Worm (Caenorhabditis elegans) whole organism, young adult: ENCODE results near the gene Y4C6B.7.
A peak's percentile ranks its signal among the peaks of the same experiment; 100 is the strongest.

Source experiments
- B0261.1 ChIP-seq: sonication (generic microtip); optimal IDR thresholded peaks from 2 replicates; lab custom pipeline; 2016; ENCODE audit warnings: mild to moderate bottlenecking, missing genetic modification characterization, moderate library complexity, missing compliant biosample characterization
- C06A6.2 ChIP-seq: fragments of 200-800 bp; sonication (Bioruptor generic); conservative IDR thresholded peaks from 2 replicates; pipeline ENCODE4 v1.3.6; 2022; ENCODE audit warnings: missing genetic modification characterization, missing compliant biosample characterization
- F10E7.11 ChIP-seq: sonication (generic microtip); optimal IDR thresholded peaks from 2 replicates; lab custom pipeline; 2017; ENCODE audit warnings: mild to moderate bottlenecking, missing genetic modification characterization, moderate library complexity, missing compliant biosample characterization
- F23B12.7 ChIP-seq: sonication (generic microtip); optimal IDR thresholded peaks from 2 replicates; lab custom pipeline; 2017; ENCODE audit warnings: missing genetic modification characterization, mild to moderate bottlenecking, missing compliant biosample characterization, antibody characterized with exemption, moderate library complexity; ENCODE audit not compliant: insufficient read depth
- F49E8.2 ChIP-seq: sonication (generic microtip); optimal IDR thresholded peaks from 3 replicates; lab custom pipeline; 2017; ENCODE audit warnings: missing genetic modification characterization, mild to moderate bottlenecking, missing compliant biosample characterization, antibody characterized with exemption, moderate library complexity; ENCODE audit not compliant: insufficient read depth
- F52B5.7 ChIP-seq: sonication (generic microtip); optimal IDR thresholded peaks from 2 replicates; lab custom pipeline; 2016; ENCODE audit warnings: mild to moderate bottlenecking, missing genetic modification characterization, missing compliant biosample characterization
- T26A5.8 ChIP-seq: sonication (generic microtip); optimal IDR thresholded peaks from 2 replicates; lab custom pipeline; 2016; ENCODE audit warnings: missing genetic modification characterization, missing compliant biosample characterization
- Y53F4B.3 ChIP-seq: fragments of 200-800 bp; sonication (Bioruptor generic); IDR thresholded peaks from 2 replicates; pipeline ENCODE4 v1.3.6; 2022; ENCODE audit warnings: missing genetic modification reagents, missing genetic modification characterization, missing compliant biosample characterization
- Y95B8A.8 ChIP-seq: fragments of 200-800 bp; sonication (Bioruptor generic); IDR thresholded peaks from 2 replicates; pipeline ENCODE4 v1.3.6; 2022; ENCODE audit warnings: missing genetic modification reagents, missing genetic modification characterization, missing compliant biosample characterization
- aptf-3 ChIP-seq: fragments of 200-800 bp; sonication (Bioruptor generic); IDR thresholded peaks from 2 replicates; pipeline ENCODE4 v1.3.6; 2022; ENCODE audit warnings: missing genetic modification characterization, missing compliant biosample characterization
- athp-1 ChIP-seq: sonication (generic microtip); optimal IDR thresholded peaks from 2 replicates; lab custom pipeline; 2017; ENCODE audit warnings: mild to moderate bottlenecking, missing genetic modification characterization, missing compliant biosample characterization
- attf-5 ChIP-seq: fragments of 200-800 bp; sonication (Bioruptor generic); optimal IDR thresholded peaks from 2 replicates; lab custom pipeline; 2018; ENCODE audit warnings: mild to moderate bottlenecking, missing genetic modification characterization, missing compliant biosample characterization
- bed-1 ChIP-seq: fragments of 200-800 bp; sonication (Bioruptor generic); IDR thresholded peaks from 2 replicates; pipeline ENCODE4 v1.3.6; 2022; ENCODE audit warnings: missing genetic modification reagents, missing genetic modification characterization, missing compliant biosample characterization
- ccch-3 ChIP-seq: fragments of 200-800 bp; sonication (Bioruptor generic); optimal IDR thresholded peaks from 2 replicates; lab custom pipeline; 2018; ENCODE audit warnings: mild to moderate bottlenecking, missing genetic modification characterization, missing compliant biosample characterization
- cebp-1 ChIP-seq, 2 experiments: fragments of 200-800 bp in 1 of 2; sonication (Bioruptor generic) in 1 of 2; sonication (generic microtip) in 1 of 2; IDR thresholded peaks in 1 of 2; optimal IDR thresholded peaks in 1 of 2; 2 replicates each; pipeline versions ENCODE4 v1.3.6 to Lab custom; 2017 to 2022; ENCODE audit warnings: missing compliant biosample characterization in 2 of 2, missing genetic modification characterization in 2 of 2, mild to moderate bottlenecking in 1 of 2, missing genetic modification reagents in 1 of 2, moderate library complexity in 1 of 2
- ceh-27 ChIP-seq: fragments of 200-800 bp; sonication (Bioruptor generic); optimal IDR thresholded peaks from 2 replicates; lab custom pipeline; 2018; ENCODE audit warnings: mild to moderate bottlenecking, missing genetic modification characterization, moderate library complexity, missing compliant biosample characterization
- ceh-40 ChIP-seq: fragments of 200-800 bp; sonication (Bioruptor generic); IDR thresholded peaks from 2 replicates; pipeline ENCODE4 v1.3.6; 2022; ENCODE audit warnings: missing genetic modification characterization, missing compliant biosample characterization
- ceh-58 ChIP-seq: fragments of 200-800 bp; sonication (Bioruptor generic); IDR thresholded peaks from 2 replicates; pipeline ENCODE4 v1.3.6; 2022; ENCODE audit warnings: missing genetic modification characterization, missing compliant biosample characterization
- ceh-79 ChIP-seq: sonication (generic microtip); optimal IDR thresholded peaks from 2 replicates; lab custom pipeline; 2017; ENCODE audit warnings: mild to moderate bottlenecking, missing genetic modification characterization, missing compliant biosample characterization
- die-1 ChIP-seq: sonication (generic microtip); optimal IDR thresholded peaks from 2 replicates; lab custom pipeline; 2016; ENCODE audit warnings: missing genotype, mild to moderate bottlenecking, missing genetic modification characterization, missing compliant biosample characterization
- dox-1 ChIP-seq: fragments of 200-800 bp; sonication (Bioruptor generic); IDR thresholded peaks from 2 replicates; pipeline ENCODE4 v1.3.6; 2022; ENCODE audit warnings: missing genetic modification reagents, missing genetic modification characterization, missing compliant biosample characterization
- ekl-4 ChIP-seq: fragments of 200-800 bp; sonication (Bioruptor generic); IDR thresholded peaks from 2 replicates; pipeline ENCODE4 v1.3.6; 2022; ENCODE audit warnings: missing genetic modification reagents, missing genetic modification characterization, missing compliant biosample characterization
- ets-4 ChIP-seq: fragments of 200-800 bp; sonication (Bioruptor generic); optimal IDR thresholded peaks from 2 replicates; lab custom pipeline; 2018; ENCODE audit warnings: mild to moderate bottlenecking, missing genetic modification characterization, missing compliant biosample characterization
- gei-17 ChIP-seq: fragments of 200-800 bp; sonication (Bioruptor generic); optimal IDR thresholded peaks from 2 replicates; lab custom pipeline; 2018; ENCODE audit warnings: mild to moderate bottlenecking, missing genetic modification characterization, missing compliant biosample characterization
- hlh-12 ChIP-seq: sonication (generic microtip); optimal IDR thresholded peaks from 2 replicates; lab custom pipeline; 2016; ENCODE audit warnings: missing genetic modification characterization, missing compliant biosample characterization
- hmg-1.2 ChIP-seq: fragments of 200-800 bp; sonication (Bioruptor generic); IDR thresholded peaks from 2 replicates; pipeline ENCODE4 v1.3.6; 2022; ENCODE audit warnings: missing genetic modification reagents, missing genetic modification characterization, missing compliant biosample characterization
- let-607 ChIP-seq, 2 experiments: fragments of 200-800 bp in 1 of 2; sonication (Bioruptor generic) in 1 of 2; sonication (generic microtip) in 1 of 2; optimal IDR thresholded peaks; 2 replicates each; lab custom pipeline; 2016 to 2018; ENCODE audit warnings: mild to moderate bottlenecking in 2 of 2, missing compliant biosample characterization in 2 of 2, missing genetic modification characterization in 2 of 2, moderate library complexity in 2 of 2, missing genotype in 1 of 2
- lin-26 ChIP-seq: fragments of 200-800 bp; sonication (Bioruptor generic); IDR thresholded peaks from 2 replicates; pipeline ENCODE4 v1.3.6; 2022; ENCODE audit warnings: missing genetic modification reagents, missing genetic modification characterization, missing compliant biosample characterization
- lin-35 ChIP-seq, 3 experiments: fragments of 150-350 bp in 2 of 3; sonication (generic microtip) in 1 of 3; optimal IDR thresholded peaks; 2 replicates each; lab custom pipeline; 2014 to 2018; ENCODE audit warnings: missing biosample characterization in 3 of 3, missing genetic modification characterization in 3 of 3, missing genetic modification reagents in 3 of 3
- madf-10 ChIP-seq: sonication (generic microtip); optimal IDR thresholded peaks from 2 replicates; lab custom pipeline; 2016; ENCODE audit warnings: mild to moderate bottlenecking, missing genetic modification characterization, missing compliant biosample characterization
- madf-6 ChIP-seq: fragments of 200-800 bp; sonication (Bioruptor generic); IDR thresholded peaks from 2 replicates; pipeline ENCODE4 v1.3.6; 2022; ENCODE audit warnings: missing genetic modification reagents, missing genetic modification characterization, missing compliant biosample characterization
- madf-8 ChIP-seq: fragments of 200-800 bp; sonication (Bioruptor generic); conservative IDR thresholded peaks from 2 replicates; pipeline ENCODE4 v1.3.6; 2022; ENCODE audit warnings: missing genetic modification reagents, missing genetic modification characterization, missing compliant biosample characterization
- mcd-1 ChIP-seq: fragments of 200-800 bp; sonication (Bioruptor generic); IDR thresholded peaks from 2 replicates; pipeline ENCODE4 v1.3.6; 2022; ENCODE audit warnings: missing genetic modification reagents, missing genetic modification characterization, missing compliant biosample characterization
- nhr-80 ChIP-seq: sonication (generic microtip); optimal IDR thresholded peaks from 2 replicates; lab custom pipeline; 2016; ENCODE audit warnings: missing genetic modification characterization, missing compliant biosample characterization
- nhr-90 ChIP-seq: sonication (generic microtip); optimal IDR thresholded peaks from 2 replicates; lab custom pipeline; 2016; ENCODE audit warnings: missing genotype, mild to moderate bottlenecking, missing genetic modification characterization, missing compliant biosample characterization
- pbrm-1 ChIP-seq: fragments of 200-800 bp; sonication (Bioruptor generic); IDR thresholded peaks from 2 replicates; pipeline ENCODE4 v1.3.6; 2022; ENCODE audit warnings: missing genetic modification reagents, missing genetic modification characterization, missing compliant biosample characterization
- rec-8 ChIP-seq, 2 experiments: sonication (generic microtip); optimal IDR thresholded peaks; 2 replicates each; lab custom pipeline; 2016; ENCODE audit warnings: mild to moderate bottlenecking in 2 of 2, missing genetic modification characterization in 2 of 2, missing genetic modification reagents in 2 of 2, missing genotype in 2 of 2, missing biosample characterization in 1 of 2, missing compliant biosample characterization in 1 of 2, moderate library complexity in 1 of 2
- sea-2 ChIP-seq: fragments of 200-800 bp; sonication (Bioruptor generic); IDR thresholded peaks from 2 replicates; pipeline ENCODE4 v1.3.6; 2022; ENCODE audit warnings: missing genetic modification characterization, missing compliant biosample characterization
- snpc-1.3 ChIP-seq: sonication (generic microtip); optimal IDR thresholded peaks from 2 replicates; lab custom pipeline; 2017; ENCODE audit warnings: missing genetic modification characterization, mild to moderate bottlenecking, missing compliant biosample characterization, antibody characterized with exemption, moderate library complexity, missing genotype, missing genetic modification reagents; ENCODE audit not compliant: insufficient read depth
- snpc-3.4 ChIP-seq: sonication (generic microtip); optimal IDR thresholded peaks from 2 replicates; lab custom pipeline; 2017; ENCODE audit warnings: missing genetic modification characterization, mild to moderate bottlenecking, missing compliant biosample characterization, antibody characterized with exemption, moderate library complexity, missing genotype, missing genetic modification reagents
- somi-1 ChIP-seq: fragments of 200-800 bp; sonication (Bioruptor generic); optimal IDR thresholded peaks from 2 replicates; lab custom pipeline; 2018; ENCODE audit warnings: mild to moderate bottlenecking, missing genetic modification characterization, missing compliant biosample characterization
- tbp1 ChIP-seq: fragments of 200-800 bp; sonication (Bioruptor generic); optimal IDR thresholded peaks from 2 replicates; lab custom pipeline; 2018; ENCODE audit warnings: mild to moderate bottlenecking, missing genetic modification characterization, missing compliant biosample characterization
- tbx-9 ChIP-seq: sonication (generic microtip); optimal IDR thresholded peaks from 2 replicates; lab custom pipeline; 2016; ENCODE audit warnings: borderline replicate concordance, missing genetic modification characterization, inconsistent platforms, missing compliant biosample characterization
- tlf-1 ChIP-seq: fragments of 200-800 bp; sonication (Bioruptor generic); optimal IDR thresholded peaks from 2 replicates; lab custom pipeline; 2018; ENCODE audit warnings: mild to moderate bottlenecking, missing genetic modification characterization, missing compliant biosample characterization
- unc-130 ChIP-seq: sonication (generic microtip); optimal IDR thresholded peaks from 2 replicates; lab custom pipeline; 2016; ENCODE audit warnings: missing genetic modification reagents, missing genetic modification characterization, missing compliant biosample characterization
- xnd-1 ChIP-seq: sonication (generic microtip); optimal IDR thresholded peaks from 2 replicates; lab custom pipeline; 2016; ENCODE audit warnings: missing genotype, missing genetic modification reagents, missing genetic modification characterization, missing compliant biosample characterization
- zfh-2 ChIP-seq: fragments of 200-800 bp; sonication (Bioruptor generic); conservative IDR thresholded peaks from 2 replicates; pipeline ENCODE4 v1.3.6; 2022; ENCODE audit warnings: missing genetic modification reagents, missing genetic modification characterization, missing compliant biosample characterization
- ztf-18 ChIP-seq: sonication (generic microtip); optimal IDR thresholded peaks from 2 replicates; lab custom pipeline; 2016; ENCODE audit warnings: missing genotype, mild to moderate bottlenecking, missing genetic modification characterization, missing compliant biosample characterization

Gene Y4C6B.7

ce11 chrIV:5394687-5395086 is 41.4 kb upstream of the Y4C6B.7 start, which contains the start of the genes perm-3 and swsn-6 (continued):
- no peak for TF ChIP-seq zfh-2 (GFP tag; lab: Robert Waterston, UW)
- no peak for TF ChIP-seq aptf-3 (GFP tag; lab: Robert Waterston, UW)
- TF ChIP-seq madf-8 (GFP tag; lab: Robert Waterston, UW) = no peak
- TF ChIP-seq rec-8 (tag; optimal IDR thresholded peaks at IDR 0.05; lab: Kevin White, UChicago) = no peak
- peak; percentile 73 for TF ChIP-seq attf-5 (GFP tag; lab: Kevin White, UChicago)
- no peak for TF ChIP-seq somi-1 (GFP tag; lab: Kevin White, UChicago)
- no peak for TF ChIP-seq nhr-90 (tag; lab: Kevin White, UChicago)
- no peak for TF ChIP-seq die-1 (tag; lab: Kevin White, UChicago)
- no peak for TF ChIP-seq snpc-3.4 (tag; lab: Kevin White, UChicago)
- peak; percentile 34 for TF ChIP-seq F23B12.7 (tag; lab: Kevin White, UChicago)
- TF ChIP-seq tbp1 (GFP tag; lab: Kevin White, UChicago) = peak; percentile 50
- TF ChIP-seq dox-1 = peak; percentile 83
- TF ChIP-seq C06A6.2 (GFP tag; lab: Robert Waterston, UW) = no peak; the same call in 1 of the 2 replicates
- TF ChIP-seq B0261.1 = no peak
- TF ChIP-seq tlf-1 (GFP tag; lab: Kevin White, UChicago) = no peak
- TF ChIP-seq ccch-3 (GFP tag; lab: Kevin White, UChicago) = no peak
- TF ChIP-seq hmg-1.2 (GFP tag; lab: Robert Waterston, UW) = peak; percentile 40; the same call in 1 of the 2 replicates
- TF ChIP-seq ztf-18 (tag; lab: Kevin White, UChicago) = peak; percentile 96
- TF ChIP-seq gei-17 (GFP tag; lab: Kevin White, UChicago) = peak; percentile 16
- TF ChIP-seq hlh-12 = no peak
- no peak for TF ChIP-seq Y53F4B.3 (GFP tag; lab: Robert Waterston, UW)
- no peak for TF ChIP-seq ceh-40
- no peak for TF ChIP-seq tbx-9 (tag; lab: Kevin White, UChicago)
- no peak for TF ChIP-seq T26A5.8
- peak; percentile 54 for TF ChIP-seq nhr-80 (tag; lab: Kevin White, UChicago)
- no peak for TF ChIP-seq ets-4
- no peak for TF ChIP-seq F10E7.11
- TF ChIP-seq sea-2 = no peak
- TF ChIP-seq F49E8.2 (tag; lab: Kevin White, UChicago) = no peak
- peak; percentile 83 for TF ChIP-seq ekl-4 (GFP tag; lab: Robert Waterston, UW)
- TF ChIP-seq ceh-58 (GFP tag; lab: Robert Waterston, UW) = no peak
- TF ChIP-seq lin-26 (GFP tag; lab: Robert Waterston, UW) = no peak
- TF ChIP-seq athp-1 (tag; lab: Kevin White, UChicago) = no peak
- TF ChIP-seq cebp-1 (GFP tag; IDR thresholded peaks at IDR 0.05; lab: Robert Waterston, UW) = no peak
- peak; percentile 65 for TF ChIP-seq cebp-1 (tag; optimal IDR thresholded peaks at IDR 0.05; lab: Kevin White, UChicago)
- TF ChIP-seq lin-35 (GFP tag; optimal IDR thresholded peaks at IDR 0.05; lab: Kevin White, UChicago) = peak in 2 of 3 experiments; percentile 33 to 79
- peak in 1 of 2 experiments; percentile 8 for TF ChIP-seq let-607 (tag; optimal IDR thresholded peaks at IDR 0.05; lab: Kevin White, UChicago)
- no peak for TF ChIP-seq bed-1 (GFP tag; lab: Robert Waterston, UW)
- no peak for TF ChIP-seq F52B5.7 (tag; lab: Kevin White, UChicago)
- TF ChIP-seq pbrm-1 (GFP tag; lab: Robert Waterston, UW) = peak; percentile 83
- no peak for TF ChIP-seq ceh-79 (tag; lab: Kevin White, UChicago)
- no peak for TF ChIP-seq Y95B8A.8 (GFP tag; lab: Robert Waterston, UW)
- peak; percentile 18 for TF ChIP-seq snpc-1.3 (tag; lab: Kevin White, UChicago)
- peak; percentile 21 for TF ChIP-seq xnd-1 (tag; lab: Kevin White, UChicago)
- peak; percentile 14 for TF ChIP-seq unc-130 (GFP tag; lab: Kevin White, UChicago)
- TF ChIP-seq madf-10 (tag; lab: Kevin White, UChicago) = no peak
- no peak for TF ChIP-seq ceh-27 (GFP tag; lab: Kevin White, UChicago)
- TF ChIP-seq madf-6 (GFP tag; lab: Robert Waterston, UW) = peak; percentile 70; the same call in 1 of the 2 replicates
- TF ChIP-seq mcd-1 (GFP tag; lab: Robert Waterston, UW) = peak; percentile 83
